Worm (Caenorhabditis elegans) whole organism, midembryonic: ENCODE results near the gene sri-6.

Experiments used
- T22C8.4 ChIP-seq: fragments of 200-800 bp; sonication (Bioruptor generic); IDR thresholded peaks from 2 replicates; pipeline ENCODE4 v1.3.6; 2022; ENCODE audit warnings: missing genetic modification characterization, missing compliant biosample characterization
- cog-1 ChIP-seq: sonication (generic microtip); optimal IDR thresholded peaks from 2 replicates; lab custom pipeline; 2016; ENCODE audit warnings: missing genetic modification characterization, missing compliant biosample characterization
- flt-1 ChIP-seq: fragments of 200-800 bp; sonication (Bioruptor generic); IDR thresholded peaks from 2 replicates; pipeline ENCODE4 v1.3.6; 2022; ENCODE audit warnings: missing genetic modification characterization, missing compliant biosample characterization
- klf-2 ChIP-seq: fragments of 200-800 bp; sonication (Bioruptor generic); conservative IDR thresholded peaks from 2 replicates; pipeline ENCODE4 v1.3.6; 2022; ENCODE audit warnings: missing genetic modification reagents, missing genetic modification characterization, missing compliant biosample characterization
- ref-1 ChIP-seq: fragments of 200-800 bp; sonication (Bioruptor generic); conservative IDR thresholded peaks from 2 replicates; pipeline ENCODE4 v1.3.6; 2022; ENCODE audit warnings: missing genetic modification reagents, missing genetic modification characterization, missing compliant biosample characterization
- tab-1 ChIP-seq: fragments of 200-800 bp; sonication (Bioruptor generic); IDR thresholded peaks from 2 replicates; pipeline ENCODE4 v1.3.6; 2022; ENCODE audit warnings: missing genetic modification characterization, missing compliant biosample characterization
- ztf-29 ChIP-seq: fragments of 200-800 bp; sonication (Bioruptor generic); IDR thresholded peaks from 2 replicates; pipeline ENCODE4 v1.3.6; 2022; ENCODE audit warnings: missing genetic modification reagents, missing genetic modification characterization, missing compliant biosample characterization

- TF ChIP-seq flt-1 (GFP tag; lab: Robert Waterston, UW), result no peak
- no peak for TF ChIP-seq T22C8.4 (GFP tag; lab: Robert Waterston, UW)
- TF ChIP-seq tab-1 (GFP tag; lab: Robert Waterston, UW), result no peak
- TF ChIP-seq ztf-29, result no peak
- no peak for TF ChIP-seq ref-1 (GFP tag; lab: Robert Waterston, UW)
- no peak for TF ChIP-seq klf-2 (GFP tag; lab: Robert Waterston, UW)
- no peak for TF ChIP-seq cog-1 (tag; lab: Kevin White, UChicago)
Observed at ce11 chrV:13166582-13166981, 18.9 kb upstream of the sri-6 start.
